Worm (Caenorhabditis elegans): ENCODE results near the gene pigx-1.

pigx-1 gene

DNA sequence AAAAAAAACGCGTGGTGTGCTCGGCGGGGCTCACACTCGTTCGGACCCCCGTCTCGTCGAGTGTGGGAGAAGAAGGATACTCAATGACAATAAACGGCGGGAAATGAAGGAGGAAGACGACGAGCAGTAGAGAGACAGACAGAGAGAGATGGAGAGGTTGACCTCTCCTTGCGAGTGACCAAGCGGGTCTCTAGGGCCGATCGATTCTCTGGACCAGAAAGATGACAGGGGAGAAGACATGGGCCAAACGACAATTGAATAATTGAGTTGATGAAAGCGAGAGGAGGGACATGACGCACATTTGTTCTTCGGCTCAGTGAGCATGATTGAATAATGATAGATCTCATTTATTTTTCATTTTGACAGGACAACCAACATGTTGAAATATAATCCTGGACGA lies 23.5 kb upstream of the pigx-1 start:
- TF ChIP-seq ztf-11 (tag; optimal IDR thresholded peaks at IDR 0.05), result peak in 1 of 2 experiments; percentile 58
- no peak for TF ChIP-seq C34B4.2 (tag; optimal IDR thresholded peaks at IDR 0.05)
- no peak for TF ChIP-seq nhr-85 (tag)
- no peak for TF ChIP-seq unc-30 (tag; optimal IDR thresholded peaks at IDR 0.05)
- TF ChIP-seq nhr-71 (tag; optimal IDR thresholded peaks at IDR 0.05), result peak; percentile 43
- TF ChIP-seq rnt-1 (tag; optimal IDR thresholded peaks at IDR 0.05), result peak; percentile 14
- peak; percentile 38 for TF ChIP-seq skn-1 (tag; optimal IDR thresholded peaks at IDR 0.05)
- peak; percentile 79 for TF ChIP-seq lin-14 (GFP tag; optimal IDR thresholded peaks at IDR 0.05)
- no peak for TF ChIP-seq dpl-1 (GFP tag; optimal IDR thresholded peaks at IDR 0.05)
- TF ChIP-seq unc-62 (GFP tag; optimal IDR thresholded peaks at IDR 0.05), result no peak
- peak; percentile 6 for TF ChIP-seq swsn-7 (tag; optimal IDR thresholded peaks at IDR 0.05)
- TF ChIP-seq dsc-1 (tag; optimal IDR thresholded peaks at IDR 0.05), result peak; percentile 17
- no peak for TF ChIP-seq lin-35 (GFP tag; optimal IDR thresholded peaks at IDR 0.05)
- peak; percentile 15 for TF ChIP-seq snu-23 (GFP tag; optimal IDR thresholded peaks at IDR 0.05)
- TF ChIP-seq lsy-2 (tag; optimal IDR thresholded peaks at IDR 0.05), result peak; percentile 14 to 28
- TF ChIP-seq unc-86 (tag; optimal IDR thresholded peaks at IDR 0.05), result peak; percentile 67
- peak; percentile 56 for TF ChIP-seq zag-1 (tag; optimal IDR thresholded peaks at IDR 0.05)
- TF ChIP-seq irx-1 (tag; optimal IDR thresholded peaks at IDR 0.05), result no peak
- no peak for TF ChIP-seq mdl-1 (tag; optimal IDR thresholded peaks at IDR 0.05)
- TF ChIP-seq ceh-82 (tag; optimal IDR thresholded peaks at IDR 0.05), result peak in 1 of 3 experiments; percentile 47
- TF ChIP-seq nhr-19 (GFP tag; conservative IDR thresholded peaks at IDR 0.05), result 0 out of 2 replicates have a peak, but pooled peaks have one; percentile 13
- TF ChIP-seq tbx-2 (tag; optimal IDR thresholded peaks at IDR 0.05), result peak; percentile 50

DNA sequence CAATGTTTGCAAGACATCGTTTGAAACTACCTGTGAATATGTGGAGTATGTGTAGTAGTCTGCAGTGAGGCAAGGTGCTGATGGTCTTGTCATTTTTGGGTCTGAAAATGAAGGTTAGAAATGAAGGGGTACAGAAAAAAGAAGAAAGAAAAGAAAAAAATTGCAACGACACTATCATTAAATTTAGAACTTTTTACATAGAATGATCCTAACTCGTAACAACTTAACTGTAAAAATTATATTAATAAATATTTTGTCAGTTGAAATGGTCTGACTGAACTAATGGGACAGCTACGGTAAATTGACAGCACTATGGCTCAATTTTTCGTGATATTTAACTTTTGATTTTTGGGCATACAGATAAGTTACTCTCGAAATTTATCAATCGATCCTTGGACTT lies 22.5 kb upstream of the pigx-1 start, which contains the start of gene C05D9.7:
C05D9.7 (minus strand) TSS at position 101 of the 400 bp plus-strand sequence.
- no peak for TF ChIP-seq unc-98 (GFP tag; IDR thresholded peaks at IDR 0.05)
- TF ChIP-seq hpl-2 (GFP tag; optimal IDR thresholded peaks at IDR 0.05), result no peak
- no peak for TF ChIP-seq dsc-1 (tag; optimal IDR thresholded peaks at IDR 0.05)

DNA sequence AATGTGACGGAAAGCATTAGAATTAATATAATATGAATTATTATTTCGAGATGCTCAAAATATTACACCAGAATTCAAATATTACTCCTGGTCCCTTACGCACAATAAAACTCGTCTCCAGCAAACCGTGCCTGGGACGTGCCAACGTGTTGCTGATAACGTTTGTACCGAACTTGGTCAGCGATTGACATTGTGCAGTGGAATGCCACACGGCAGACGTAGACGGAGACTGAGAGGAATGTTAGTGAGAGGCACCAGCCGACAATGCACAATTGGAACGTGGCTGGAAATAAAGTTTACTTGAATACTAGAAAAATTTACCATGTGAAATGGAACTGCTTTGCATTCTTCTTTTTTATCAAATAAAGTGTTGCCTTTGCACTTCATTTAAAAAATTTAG lies 20.4 kb upstream of the pigx-1 start:
- TF ChIP-seq nhr-84 (tag; optimal IDR thresholded peaks at IDR 0.05) (no peak), efl-1 (optimal IDR thresholded peaks at IDR 0.05) (no peak), efl-1 (GFP tag; optimal IDR thresholded peaks at IDR 0.05 in 1 of 2) (peak in 1 of 2 experiments; percentile 39)

DNA sequence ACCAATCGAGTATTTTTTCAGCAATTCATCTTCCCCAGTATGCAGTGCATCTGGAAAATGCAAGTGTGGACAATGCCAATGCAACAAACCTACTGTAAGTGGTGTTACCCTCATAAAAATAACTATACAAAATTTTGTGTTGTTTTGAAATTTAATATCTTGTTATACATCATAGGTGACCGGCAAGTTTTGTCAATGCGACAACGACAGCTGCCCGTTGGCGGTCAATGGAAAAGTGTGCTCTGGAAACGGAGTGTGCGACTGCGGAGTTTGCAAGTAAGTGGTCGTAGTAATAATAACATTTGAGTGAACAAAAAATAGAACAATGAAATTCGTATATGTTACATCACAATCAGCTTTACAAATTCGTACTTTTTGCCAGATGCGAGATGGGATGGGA lies 18.4 kb upstream of the pigx-1 start:
- no peak for TF ChIP-seq lin-39 (tag; optimal IDR thresholded peaks at IDR 0.05)
- TF ChIP-seq unc-86 (tag; optimal IDR thresholded peaks at IDR 0.05), result no peak
- no peak for TF ChIP-seq irx-1 (tag; optimal IDR thresholded peaks at IDR 0.05)
- TF ChIP-seq lin-14 (GFP tag; optimal IDR thresholded peaks at IDR 0.05), result no peak
- no peak for TF ChIP-seq dsc-1 (tag; optimal IDR thresholded peaks at IDR 0.05)
- TF ChIP-seq C34B4.2 (tag; optimal IDR thresholded peaks at IDR 0.05), result no peak
- no peak for TF ChIP-seq nhr-76 (tag; optimal IDR thresholded peaks at IDR 0.05)
- no peak for TF ChIP-seq zag-1 (tag; optimal IDR thresholded peaks at IDR 0.05)
- TF ChIP-seq sox-4 (tag; optimal IDR thresholded peaks at IDR 0.05), result no peak
- TF ChIP-seq unc-98 (GFP tag; IDR thresholded peaks at IDR 0.05), result no peak
- no peak for TF ChIP-seq rnt-1 (tag; optimal IDR thresholded peaks at IDR 0.05)
- no peak for TF ChIP-seq egl-13 (tag; optimal IDR thresholded peaks at IDR 0.05)
- no peak for TF ChIP-seq pag-3 (tag; optimal IDR thresholded peaks at IDR 0.05; ENCODE audit: borderline replicate concordance, insufficient read depth)
- no peak for TF ChIP-seq nhr-12 (tag; optimal IDR thresholded peaks at IDR 0.05)
- TF ChIP-seq lin-13 (GFP tag; optimal IDR thresholded peaks at IDR 0.05), result no peak
- no peak for TF ChIP-seq ceh-82 (tag; optimal IDR thresholded peaks at IDR 0.05)

DNA sequence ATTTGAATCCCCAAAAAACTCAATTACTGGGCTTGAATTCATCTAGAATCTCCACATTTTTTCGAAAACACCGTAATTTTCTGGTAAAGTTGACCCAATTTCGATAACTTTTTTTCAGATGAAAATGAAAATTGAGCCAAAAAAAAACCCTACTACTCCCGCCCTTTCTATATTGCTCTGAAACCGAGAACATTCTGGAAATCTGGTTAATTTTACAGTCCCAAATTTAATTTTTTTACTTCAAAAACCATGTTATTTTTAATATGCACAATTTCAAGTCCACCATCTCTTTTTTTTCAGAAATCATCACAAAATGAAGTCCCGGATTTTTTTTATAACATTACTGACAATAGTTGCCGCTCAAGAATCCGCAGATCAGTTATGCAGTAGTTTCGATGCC lies 14.8 kb upstream of the pigx-1 start, which contains the start of gene C05D9.3:
C05D9.3 (plus strand) TSS at position 301 of the 400 bp plus-strand sequence.
- no peak for TF ChIP-seq nhr-84 (tag; optimal IDR thresholded peaks at IDR 0.05)
- no peak for TF ChIP-seq nhr-90 (tag; optimal IDR thresholded peaks at IDR 0.05; ENCODE audit: poor library complexity)
- TF ChIP-seq nhr-77 (tag; optimal IDR thresholded peaks at IDR 0.05), result no peak
- no peak for TF ChIP-seq snu-23 (GFP tag; optimal IDR thresholded peaks at IDR 0.05)
- no peak for TF ChIP-seq unc-130 (tag; optimal IDR thresholded peaks at IDR 0.05)
- TF ChIP-seq lir-3 (tag; optimal IDR thresholded peaks at IDR 0.05; ENCODE audit: poor library complexity), result no peak
- no peak for TF ChIP-seq ceh-90 (tag; optimal IDR thresholded peaks at IDR 0.05)
- no peak for TF ChIP-seq pqm-1 (tag; optimal IDR thresholded peaks at IDR 0.05)
- no peak for TF ChIP-seq nhr-237 (tag; optimal IDR thresholded peaks at IDR 0.05)
- TF ChIP-seq nhr-28 (tag; optimal IDR thresholded peaks at IDR 0.05), result no peak
- TF ChIP-seq unc-30 (tag; optimal IDR thresholded peaks at IDR 0.05), result no peak
- TF ChIP-seq aly-2 (tag; optimal IDR thresholded peaks at IDR 0.05), result no peak
- TF ChIP-seq elt-2 (tag; optimal IDR thresholded peaks at IDR 0.05), result no peak
- no peak for TF ChIP-seq blmp-1 (tag; optimal IDR thresholded peaks at IDR 0.05)
- no peak for TF ChIP-seq alr-1 (tag; optimal IDR thresholded peaks at IDR 0.05; ENCODE audit: borderline replicate concordance)
- no peak for TF ChIP-seq tbx-2 (tag; optimal IDR thresholded peaks at IDR 0.05)
- TF ChIP-seq C34B4.2 (tag; optimal IDR thresholded peaks at IDR 0.05), result no peak

Data from whole organism, L1 larva.